Fruit fly (Drosophila melanogaster) whole organism, prepupa: ENCODE measurements around the gene Dad1.

Experiments used
- CG11294 ChIP-seq: fragments of 200-800 bp; sonication (Bioruptor generic); IDR thresholded peaks from 2 replicates; pipeline ENCODE4 v1.3.6; 2022; ENCODE audit warnings: missing biosample characterization, missing genetic modification characterization
- CG11762 ChIP-seq: fragments of 200-800 bp; sonication (Bioruptor generic); optimal IDR thresholded peaks from 3 replicates; lab custom pipeline; 2016; ENCODE audit warnings: missing biosample characterization, missing genetic modification characterization; ENCODE audit not compliant: insufficient read depth
- CG11902 ChIP-seq: fragments of 200-800 bp; sonication (Bioruptor generic); optimal IDR thresholded peaks from 3 replicates; lab custom pipeline; 2016; ENCODE audit warnings: missing biosample characterization, missing genetic modification characterization
- CG16779 ChIP-seq: fragments of 200-800 bp; sonication (Bioruptor generic); optimal IDR thresholded peaks from 3 replicates; lab custom pipeline; 2017; ENCODE audit warnings: missing biosample characterization, mild to moderate bottlenecking, missing genetic modification characterization
- CG31627 ChIP-seq: fragments of 200-800 bp; sonication (Bioruptor generic); optimal IDR thresholded peaks from 3 replicates; lab custom pipeline; 2016; ENCODE audit warnings: missing biosample characterization, missing genetic modification characterization
- CG32006 ChIP-seq: fragments of 200-800 bp; sonication (Bioruptor generic); optimal IDR thresholded peaks from 3 replicates; lab custom pipeline; 2017; ENCODE audit warnings: missing biosample characterization, mild to moderate bottlenecking, missing genetic modification characterization
- CG3919 ChIP-seq: fragments of 200-800 bp; sonication (Bioruptor generic); optimal IDR thresholded peaks from 3 replicates; lab custom pipeline; 2016; ENCODE audit warnings: missing biosample characterization, missing genetic modification characterization
- CG4318 ChIP-seq: fragments of 200-800 bp; sonication (Bioruptor generic); optimal IDR thresholded peaks from 3 replicates; lab custom pipeline; 2017; ENCODE audit warnings: missing biosample characterization, mild to moderate bottlenecking, missing genetic modification characterization
- CG6276 ChIP-seq: fragments of 200-800 bp; sonication (Bioruptor generic); optimal IDR thresholded peaks from 2 replicates; lab custom pipeline; 2017; ENCODE audit warnings: missing biosample characterization, mild to moderate bottlenecking, missing genetic modification characterization
- CG6792 ChIP-seq: fragments of 200-800 bp; sonication (Bioruptor generic); optimal IDR thresholded peaks from 3 replicates; lab custom pipeline; 2016; ENCODE audit warnings: missing biosample characterization, missing genetic modification characterization
- CG6808 ChIP-seq: fragments of 200-800 bp; sonication (Bioruptor generic); optimal IDR thresholded peaks from 3 replicates; lab custom pipeline; 2017; ENCODE audit warnings: missing biosample characterization, missing genetic modification characterization, mild to moderate bottlenecking, moderate library complexity, missing genetic modification reagents
- CG7368 ChIP-seq: fragments of 200-800 bp; sonication (Bioruptor generic); optimal IDR thresholded peaks from 3 replicates; lab custom pipeline; 2016; ENCODE audit warnings: missing biosample characterization, missing genetic modification characterization
- CG8119 ChIP-seq: fragments of 200-800 bp; sonication (Bioruptor generic); IDR thresholded peaks from 3 replicates; pipeline ENCODE4 v1.3.6; 2022; ENCODE audit warnings: missing biosample characterization, missing genetic modification characterization
- CG8319 ChIP-seq: fragments of 200-800 bp; sonication (Bioruptor generic); optimal IDR thresholded peaks from 3 replicates; lab custom pipeline; 2016; ENCODE audit warnings: missing biosample characterization, missing genetic modification characterization
- CG8632 ChIP-seq: fragments of 200-800 bp; sonication (Bioruptor generic); optimal IDR thresholded peaks from 3 replicates; lab custom pipeline; 2016; ENCODE audit warnings: missing biosample characterization, missing genetic modification characterization
- Eip93F ChIP-seq: fragments of 200-800 bp; sonication (Bioruptor generic); optimal IDR thresholded peaks from 2 replicates; lab custom pipeline; 2016; ENCODE audit warnings: missing biosample characterization, mild to moderate bottlenecking, missing genetic modification characterization
- Ets96B ChIP-seq: fragments of 200-800 bp; optimal IDR thresholded peaks from 2 replicates; lab custom pipeline; 2019; ENCODE audit warnings: missing biosample characterization, mild to moderate bottlenecking, missing genetic modification characterization, moderate library complexity
- Gug ChIP-seq: fragments of 200-800 bp; sonication (Bioruptor generic); IDR thresholded peaks from 2 replicates; pipeline ENCODE4 v1.3.6; 2022; ENCODE audit warnings: missing biosample characterization, missing genetic modification characterization
- Hr38 ChIP-seq: sonication (Bioruptor generic); optimal IDR thresholded peaks from 2 replicates; lab custom pipeline; 2016; ENCODE audit warnings: missing biosample characterization, missing genetic modification characterization
- OdsH ChIP-seq: fragments of 200-800 bp; sonication (Bioruptor generic); optimal IDR thresholded peaks from 3 replicates; lab custom pipeline; 2016; ENCODE audit warnings: missing biosample characterization, missing genetic modification characterization
- Sox102F ChIP-seq: fragments of 200-800 bp; sonication (Bioruptor generic); optimal IDR thresholded peaks from 2 replicates; lab custom pipeline; 2016; ENCODE audit warnings: missing biosample characterization, mild to moderate bottlenecking, missing genetic modification characterization
- Sox14 ChIP-seq: fragments of 200-800 bp; sonication (Bioruptor generic); optimal IDR thresholded peaks from 3 replicates; lab custom pipeline; 2016; ENCODE audit warnings: missing biosample characterization, missing genetic modification characterization
- acj6 ChIP-seq: fragments of 200-800 bp; sonication (Bioruptor generic); optimal IDR thresholded peaks from 3 replicates; lab custom pipeline; 2016; ENCODE audit warnings: missing biosample characterization, missing genetic modification characterization
- dac ChIP-seq: fragments of 200-800 bp; sonication (Bioruptor generic); optimal IDR thresholded peaks from 2 replicates; lab custom pipeline; 2017; ENCODE audit warnings: missing biosample characterization, mild to moderate bottlenecking, missing genetic modification characterization
- esn ChIP-seq: fragments of 200-800 bp; sonication (Bioruptor generic); optimal IDR thresholded peaks from 2 replicates; lab custom pipeline; 2016; ENCODE audit warnings: missing biosample characterization, mild to moderate bottlenecking, missing genetic modification characterization, moderate library complexity
- fd85E ChIP-seq: fragments of 200-800 bp; sonication (Bioruptor generic); optimal IDR thresholded peaks from 3 replicates; lab custom pipeline; 2016; ENCODE audit warnings: missing biosample characterization, missing genetic modification characterization
- lz ChIP-seq: fragments of 200-800 bp; sonication (Bioruptor generic); optimal IDR thresholded peaks from 3 replicates; lab custom pipeline; 2016; ENCODE audit warnings: missing biosample characterization, missing genetic modification characterization
- net ChIP-seq: fragments of 200-800 bp; sonication (Bioruptor generic); optimal IDR thresholded peaks from 3 replicates; lab custom pipeline; 2016; ENCODE audit warnings: missing biosample characterization, missing genetic modification characterization
- salr ChIP-seq, 2 experiments: fragments of 200-800 bp; sonication (Bioruptor generic); optimal IDR thresholded peaks; 3 replicates each; lab custom pipeline; 2016 to 2018; ENCODE audit warnings: missing biosample characterization in 2 of 2, missing genetic modification characterization in 2 of 2, mild to moderate bottlenecking in 1 of 2
- spab ChIP-seq: fragments of 200-800 bp; sonication (Bioruptor generic); optimal IDR thresholded peaks from 2 replicates; lab custom pipeline; 2017; ENCODE audit warnings: missing biosample characterization, mild to moderate bottlenecking, missing genetic modification characterization, missing genetic modification reagents
- ss ChIP-seq, 2 experiments: fragments of 200-800 bp; sonication (Bioruptor generic); optimal IDR thresholded peaks; 2 replicates in 1 of 2; 3 replicates in 1 of 2; lab custom pipeline; 2017 to 2018; ENCODE audit warnings: mild to moderate bottlenecking in 2 of 2, missing biosample characterization in 2 of 2, missing genetic modification characterization in 2 of 2, moderate library complexity in 1 of 2
- svp ChIP-seq: fragments of 200-800 bp; sonication (Bioruptor generic); peaks from one replicate; lab custom pipeline; 2016; ENCODE audit warnings: missing biosample characterization, missing genetic modification characterization
- topi ChIP-seq: fragments of 200-800 bp; sonication (Bioruptor generic); optimal IDR thresholded peaks from 3 replicates; lab custom pipeline; 2016; ENCODE audit warnings: missing biosample characterization, missing genetic modification characterization

Dad1 gene

dm6 chr2L:8398721-8399120 lies 14.8 kb upstream of the Dad1 start, which contains the start of gene CG13386:
CG13386 (plus strand) TSS chr2L:8399021.
- no peak for TF ChIP-seq CG8319

DNA sequence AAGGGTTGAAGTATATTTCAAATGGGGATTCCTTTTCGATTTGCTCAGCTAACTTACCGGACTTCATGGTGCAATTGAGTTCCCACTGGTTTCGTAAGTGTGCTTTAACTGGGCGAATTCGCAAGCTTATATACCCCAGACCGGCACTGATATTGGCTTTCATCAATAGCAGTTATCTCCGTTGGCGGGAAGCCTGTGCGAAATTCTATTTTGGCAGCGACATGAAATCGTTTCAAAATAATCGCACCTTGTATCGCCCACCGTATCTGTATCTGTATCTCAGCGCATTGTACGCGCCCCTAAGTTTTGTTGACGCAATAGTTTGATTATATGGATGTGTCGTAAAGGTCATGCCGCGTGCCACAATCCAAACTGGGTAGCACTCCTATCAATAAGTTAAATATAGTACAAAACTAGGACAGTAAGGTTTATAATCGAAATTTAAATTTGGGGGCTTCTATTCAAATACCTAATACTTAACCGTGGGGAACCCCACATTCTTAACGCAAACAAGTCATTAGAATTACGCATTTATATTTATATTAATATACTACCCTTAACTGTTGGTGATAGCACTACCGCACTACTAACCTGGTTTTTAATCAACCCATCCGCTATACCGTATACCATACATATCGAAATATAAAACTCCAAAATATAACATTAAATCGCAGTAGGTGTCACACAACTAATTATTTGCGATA lies 12.2 kb upstream of the Dad1 start, which contains the start of the genes Peritrophin-15a and CG13385:
Gene Peritrophin-15a, minus strand, starts transcription at position 101 of the 704 bp plus-strand sequence.
Gene CG13385, plus strand, starts transcription at position 654 of the 704 bp plus-strand sequence.
- TF ChIP-seq net, result no peak
- TF ChIP-seq Sox102F (GFP tag; lab: Kevin White, UChicago), result no peak
- no peak for TF ChIP-seq CG4318 (GFP tag; lab: Kevin White, UChicago)
- no peak for TF ChIP-seq Eip93F (GFP tag; lab: Kevin White, UChicago)
- TF ChIP-seq esn (GFP tag; lab: Kevin White, UChicago), result no peak
- TF ChIP-seq Ets96B (tag; lab: Kevin White, UChicago), result no peak
- no peak for TF ChIP-seq fd85E (GFP tag; lab: Kevin White, UChicago)
- no peak for TF ChIP-seq CG11294 (GFP tag; lab: Robert Waterston, UW)
- TF ChIP-seq ss (GFP tag; optimal IDR thresholded peaks at IDR 0.05; lab: Kevin White, UChicago), result no peak
- no peak for TF ChIP-seq acj6 (GFP tag; lab: Kevin White, UChicago)
- TF ChIP-seq OdsH, result no peak
- no peak for TF ChIP-seq salr (GFP tag; optimal IDR thresholded peaks at IDR 0.05; lab: Kevin White, UChicago)
- TF ChIP-seq CG8119, result no peak
- TF ChIP-seq CG6792 (GFP tag; lab: Kevin White, UChicago), result no peak
- no peak for TF ChIP-seq dac (GFP tag; lab: Kevin White, UChicago)
- no peak for TF ChIP-seq CG31627 (GFP tag; lab: Kevin White, UChicago)

- TF ChIP-seq Gug (GFP tag; lab: Robert Waterston, UW) (no peak), CG8632 (GFP tag; lab: Kevin White, UChicago) (no peak), svp (no peak), esn (GFP tag; lab: Kevin White, UChicago) (no peak), spab (GFP tag; lab: Kevin White, UChicago) (no peak), CG8119 (no peak), Hr38 (GFP tag; lab: Kevin White, UChicago) (no peak), Sox14 (GFP tag; lab: Kevin White, UChicago) (no peak), CG6808 (no peak), salr (GFP tag; optimal IDR thresholded peaks at IDR 0.05; lab: Kevin White, UChicago) (no peak), CG16779 (tag; lab: Kevin White, UChicago) (no peak)
Measured at dm6 chr2L:8394840-8395239, 10.9 kb upstream of the Dad1 start, which contains the start of gene Peritrophin-15b. Peritrophin-15b (minus strand) TSS chr2L:8394940.

dm6 chr2L:8394180-8394579 lies 10.2 kb upstream of the Dad1 start, which contains the start of gene lectin-29Ca:
lectin-29Ca (minus strand) TSS chr2L:8394280.
- no peak for TF ChIP-seq CG11902 (GFP tag; lab: Kevin White, UChicago)
- no peak for TF ChIP-seq CG3919 (GFP tag; lab: Kevin White, UChicago)
- TF ChIP-seq CG7368 (GFP tag; lab: Kevin White, UChicago), result no peak
- no peak for TF ChIP-seq lz (GFP tag; lab: Kevin White, UChicago)
- TF ChIP-seq CG11762 (GFP tag; lab: Kevin White, UChicago), result no peak
- TF ChIP-seq topi (GFP tag; lab: Kevin White, UChicago), result no peak
- TF ChIP-seq CG32006 (GFP tag; lab: Kevin White, UChicago), result no peak
- TF ChIP-seq CG6276 (GFP tag; lab: Kevin White, UChicago), result no peak
